Worm (Caenorhabditis elegans): ENCODE measurements around the gene fbxa-137.
"Not testable (repeated sequence)": the region's sequence is repeated elsewhere in the genome, so short reads cannot be mapped to it uniquely, and the experiment has no call there.

fbxa-137 gene

ce11 chrV:2278543-2278942 lies at the start of gene fbxa-137:
Gene fbxa-137 (plus strand): TSS chrV:2278816.
- no peak for TF ChIP-seq unc-62 (GFP tag; optimal IDR thresholded peaks at IDR 0.05)

- no peak for TF ChIP-seq unc-62 (GFP tag; optimal IDR thresholded peaks at IDR 0.05)
Measured at ce11 chrV:2230912-2231311, 47.7 kb upstream of the fbxa-137 start, which contains the start of gene nhr-134. Gene nhr-134 (plus strand): TSS chrV:2231223.

- TF ChIP-seq unc-62 (GFP tag; optimal IDR thresholded peaks at IDR 0.05) = no peak
Measured at ce11 chrV:2233177-2233576, 45.4 kb upstream of the fbxa-137 start, which contains the start of gene nhr-96. Gene nhr-96 (plus strand): TSS chrV:2233477.

ce11 chrV:2235848-2236247 lies 42.8 kb upstream of the fbxa-137 start, which contains the start of gene cyp-33C4:
Gene cyp-33C4 (plus strand): TSS chrV:2236140.
- TF ChIP-seq unc-62 (GFP tag; optimal IDR thresholded peaks at IDR 0.05) = no peak

- no peak for TF ChIP-seq unc-62 (GFP tag; optimal IDR thresholded peaks at IDR 0.05)
Measured at ce11 chrV:2238012-2238411, 40.6 kb upstream of the fbxa-137 start.

- no peak for TF ChIP-seq unc-62 (GFP tag; optimal IDR thresholded peaks at IDR 0.05)
Measured at ce11 chrV:2242630-2243029, 36.0 kb upstream of the fbxa-137 start, which contains the start of gene cyp-33C3. Gene cyp-33C3 (plus strand): TSS chrV:2242778.

ce11 chrV:2244751-2245150 lies 33.9 kb upstream of the fbxa-137 start, which contains the start of gene cyp-33C5:
Gene cyp-33C5 (plus strand): TSS chrV:2245004.
- no peak for TF ChIP-seq unc-62 (GFP tag; optimal IDR thresholded peaks at IDR 0.05)

ce11 chrV:2249310-2249709 lies 29.3 kb upstream of the fbxa-137 start, which contains the start of gene cyp-33C6:
Gene cyp-33C6 (minus strand): TSS chrV:2249410.
- TF ChIP-seq unc-62 (GFP tag; optimal IDR thresholded peaks at IDR 0.05) = no peak

ce11 chrV:2250126-2250590 lies 28.5 kb upstream of the fbxa-137 start, which contains the start of gene cyp-33C7:
Gene cyp-33C7 (plus strand): TSS chrV:2250540.
- no peak for TF ChIP-seq unc-62 (GFP tag; optimal IDR thresholded peaks at IDR 0.05)

ce11 chrV:2251774-2252173 lies 26.8 kb upstream of the fbxa-137 start:
- no peak for TF ChIP-seq unc-62 (GFP tag; optimal IDR thresholded peaks at IDR 0.05)

- TF ChIP-seq unc-62 (GFP tag; optimal IDR thresholded peaks at IDR 0.05) = no peak
Measured at ce11 chrV:2254553-2255124, 24.0 kb upstream of the fbxa-137 start, which contains the start of gene str-253. Gene str-253 (minus strand): TSS chrV:2254603.

ce11 chrV:2255191-2255590 lies 23.4 kb upstream of the fbxa-137 start, which contains the start of gene F41B5.1:
Gene F41B5.1 (plus strand): TSS chrV:2255533.
- not testable (repeated sequence) for TF ChIP-seq unc-62 (GFP tag; optimal IDR thresholded peaks at IDR 0.05)

ce11 chrV:2259750-2260149 lies 18.9 kb upstream of the fbxa-137 start, which contains the start of gene nhr-182:
Gene nhr-182 (minus strand): TSS chrV:2259927.
- no peak for TF ChIP-seq unc-62 (GFP tag; optimal IDR thresholded peaks at IDR 0.05)

ce11 chrV:2260660-2261059 lies 18.0 kb upstream of the fbxa-137 start, which contains the start of gene F41B5.12:
Gene F41B5.12 (plus strand): TSS chrV:2260960.
- TF ChIP-seq unc-62 (GFP tag; optimal IDR thresholded peaks at IDR 0.05) = no peak

- TF ChIP-seq unc-62 (GFP tag; optimal IDR thresholded peaks at IDR 0.05) = no peak
Measured at ce11 chrV:2264455-2264854, 14.2 kb upstream of the fbxa-137 start, which contains the start of gene nhr-183. Gene nhr-183 (minus strand): TSS chrV:2264634.

- no peak for TF ChIP-seq unc-62 (GFP tag; optimal IDR thresholded peaks at IDR 0.05)
Measured at ce11 chrV:2264925-2265324, 13.7 kb upstream of the fbxa-137 start.

ce11 chrV:2266958-2267357 lies 11.7 kb upstream of the fbxa-137 start, which contains the start of gene nhr-275:
Gene nhr-275 (minus strand): TSS chrV:2267058.
- TF ChIP-seq unc-62 (GFP tag; optimal IDR thresholded peaks at IDR 0.05) = no peak

Data from whole organism, dauer.